Fruit fly (Drosophila melanogaster): Measurements from ENCODE around the gene CG7377.

- TF ChIP-seq CTCF (optimal IDR thresholded peaks at IDR 0.05) (no peak), CG8478 (optimal IDR thresholded peaks at IDR 0.05) (no peak)
Measured at dm6 chr3L:11593778-11594177, 4.3 kb downstream of the CG7377 start.
